Worm (Caenorhabditis elegans) whole organism, early embryonic: ENCODE data around the gene sox-4.

ENCODE experiments used
- B0310.2 ChIP-seq: sonication (generic microtip); optimal IDR thresholded peaks from 2 replicates; lab custom pipeline; 2016; ENCODE audit warnings: mild to moderate bottlenecking, missing genetic modification characterization, missing compliant biosample characterization
- F13C5.2 ChIP-seq: sonication (generic microtip); optimal IDR thresholded peaks from 2 replicates; lab custom pipeline; 2017; ENCODE audit warnings: mild to moderate bottlenecking, missing genetic modification characterization, inconsistent platforms, missing compliant biosample characterization
- aly-1 ChIP-seq: sonication (generic microtip); optimal IDR thresholded peaks from 2 replicates; lab custom pipeline; 2016; ENCODE audit warnings: missing genetic modification characterization, missing compliant biosample characterization
- ama-1 ChIP-seq: fragments of 150-350 bp; optimal IDR thresholded peaks from 2 replicates; lab custom pipeline; 2014
- ceh-13 ChIP-seq: fragments of 200-800 bp; sonication (Bioruptor generic); optimal IDR thresholded peaks from 2 replicates; lab custom pipeline; 2018; ENCODE audit warnings: mild to moderate bottlenecking, missing genetic modification characterization, missing compliant biosample characterization
- ceh-36 ChIP-seq: sonication (generic microtip); optimal IDR thresholded peaks from 2 replicates; lab custom pipeline; 2016; ENCODE audit warnings: missing genetic modification characterization, inconsistent platforms, missing compliant biosample characterization
- ets-7 ChIP-seq: sonication (generic microtip); optimal IDR thresholded peaks from 2 replicates; lab custom pipeline; 2016; ENCODE audit warnings: missing genotype, missing genetic modification characterization, missing compliant biosample characterization
- flt-1 ChIP-seq: fragments of 200-800 bp; sonication (Bioruptor generic); IDR thresholded peaks from 2 replicates; pipeline ENCODE4 v1.3.6; 2022; ENCODE audit warnings: missing genetic modification characterization, missing compliant biosample characterization
- hmbx-1 ChIP-seq: sonication (generic microtip); optimal IDR thresholded peaks from 2 replicates; lab custom pipeline; 2016; ENCODE audit warnings: mild to moderate bottlenecking, missing genetic modification characterization, missing compliant biosample characterization
- hmg-4 ChIP-seq: fragments of 200-800 bp; sonication (Bioruptor generic); optimal IDR thresholded peaks from 2 replicates; lab custom pipeline; 2018; ENCODE audit warnings: mild to moderate bottlenecking, missing genetic modification characterization, missing compliant biosample characterization
- hnd-1 ChIP-seq: sonication (generic microtip); optimal IDR thresholded peaks from 2 replicates; lab custom pipeline; 2016; ENCODE audit warnings: missing genetic modification characterization, missing compliant biosample characterization
- pes-1 ChIP-seq: fragments of 200-800 bp; sonication (Bioruptor generic); IDR thresholded peaks from 2 replicates; pipeline ENCODE4 v1.3.6; 2022; ENCODE audit warnings: missing genetic modification reagents, missing genetic modification characterization, missing compliant biosample characterization
- scrt-1 ChIP-seq: fragments of 200-800 bp; sonication (Bioruptor generic); IDR thresholded peaks from 2 replicates; pipeline ENCODE4 v1.3.6; 2022; ENCODE audit warnings: missing genetic modification characterization, missing compliant biosample characterization
- sea-1 ChIP-seq: fragments of 200-800 bp; sonication (Bioruptor generic); conservative IDR thresholded peaks from 2 replicates; pipeline ENCODE4 v1.3.6; 2022; ENCODE audit warnings: missing genetic modification characterization, missing compliant biosample characterization
- tbx-11 ChIP-seq: fragments of 200-800 bp; sonication (Bioruptor generic); IDR thresholded peaks from 2 replicates; pipeline ENCODE4 v1.3.6; 2022; ENCODE audit warnings: missing genetic modification characterization, missing compliant biosample characterization
- tbx-37 ChIP-seq: fragments of 200-800 bp; sonication (Bioruptor generic); conservative IDR thresholded peaks from 2 replicates; pipeline ENCODE4 v1.3.6; 2022; ENCODE audit warnings: missing genetic modification reagents, missing genetic modification characterization, missing compliant biosample characterization
- tra-4 ChIP-seq: sonication (generic microtip); optimal IDR thresholded peaks from 2 replicates; lab custom pipeline; 2017; ENCODE audit warnings: missing genetic modification characterization, missing compliant biosample characterization

The sox-4 gene

ce11 chrX:3506556-3506955 is 2.2 kb downstream of the sox-4 start:
- no peak for TF ChIP-seq tra-4
- no peak for TF ChIP-seq B0310.2
- no peak for TF ChIP-seq tbx-37 (GFP tag; lab: Robert Waterston, UW)
- TF ChIP-seq hnd-1 = no peak
- TF ChIP-seq tbx-11 (GFP tag; lab: Robert Waterston, UW) = no peak
- TF ChIP-seq scrt-1 (GFP tag; lab: Robert Waterston, UW) = no peak
- TF ChIP-seq hmg-4 = no peak
- no peak for TF ChIP-seq ets-7
- no peak for TF ChIP-seq ceh-13 (GFP tag; lab: Kevin White, UChicago)

- TF ChIP-seq ceh-36 (no peak), hmbx-1 (tag; lab: Kevin White, UChicago) (no peak), hnd-1 (no peak), tbx-37 (GFP tag; lab: Robert Waterston, UW) (no peak), ets-7 (no peak), ama-1 (lab: Kevin White, UChicago) (no peak), scrt-1 (GFP tag; lab: Robert Waterston, UW) (no peak)
These were observed 3.7 kb downstream of the sox-4 start for ce11 chrX:3505062-3505461.

- TF ChIP-seq tbx-11 (GFP tag; lab: Robert Waterston, UW) = no peak
- no peak for TF ChIP-seq F13C5.2 (tag; lab: Kevin White, UChicago)
- TF ChIP-seq ceh-36 = no peak
- TF ChIP-seq flt-1 (GFP tag; lab: Robert Waterston, UW) = no peak
- no peak for TF ChIP-seq scrt-1 (GFP tag; lab: Robert Waterston, UW)
- no peak for TF ChIP-seq sea-1
- no peak for TF ChIP-seq aly-1 (tag; lab: Kevin White, UChicago)
- TF ChIP-seq hnd-1 = no peak
These were observed 5.8 kb downstream of the sox-4 start for ce11 chrX:3503025-3503424.

- TF ChIP-seq ceh-13 (GFP tag; lab: Kevin White, UChicago) = no peak
- no peak for TF ChIP-seq flt-1 (GFP tag; lab: Robert Waterston, UW)
- no peak for TF ChIP-seq ceh-36
- no peak for TF ChIP-seq hnd-1
- TF ChIP-seq tbx-11 (GFP tag; lab: Robert Waterston, UW) = no peak
- no peak for TF ChIP-seq ets-7
- TF ChIP-seq B0310.2 = no peak
- TF ChIP-seq scrt-1 (GFP tag; lab: Robert Waterston, UW) = no peak
- no peak for TF ChIP-seq pes-1 (GFP tag; lab: Robert Waterston, UW)
- no peak for TF ChIP-seq hmg-4
- TF ChIP-seq hmbx-1 (tag; lab: Kevin White, UChicago) = no peak
These were observed 7.9 kb downstream of the sox-4 start for ce11 chrX:3500903-3501302.

ce11 chrX:3500357-3500756 is 8.4 kb downstream of the sox-4 start:
- TF ChIP-seq B0310.2 = no peak
- TF ChIP-seq hmg-4 = no peak
- no peak for TF ChIP-seq F13C5.2 (tag; lab: Kevin White, UChicago)

- TF ChIP-seq hmg-4 (no peak), sea-1 (no peak), F13C5.2 (tag; lab: Kevin White, UChicago) (no peak), B0310.2 (no peak), ceh-36 (no peak), tbx-37 (GFP tag; lab: Robert Waterston, UW) (no peak), hnd-1 (no peak), tbx-11 (GFP tag; lab: Robert Waterston, UW) (no peak), pes-1 (GFP tag; lab: Robert Waterston, UW) (no peak), ets-7 (no peak), tra-4 (no peak), ama-1 (lab: Kevin White, UChicago) (no peak)
These were observed 8.9 kb downstream of the sox-4 start for ce11 chrX:3499867-3500266.

ce11 chrX:3498953-3499352 is 9.9 kb downstream of the sox-4 start, which contains the start of gene C12D12.1:
Gene C12D12.1 (plus strand): TSS chrX:3499253.
- TF ChIP-seq B0310.2 = no peak
- TF ChIP-seq tbx-37 (GFP tag; lab: Robert Waterston, UW) = no peak
- no peak for TF ChIP-seq hmbx-1 (tag; lab: Kevin White, UChicago)
- TF ChIP-seq scrt-1 (GFP tag; lab: Robert Waterston, UW) = no peak
- TF ChIP-seq aly-1 (tag; lab: Kevin White, UChicago) = no peak
- TF ChIP-seq flt-1 (GFP tag; lab: Robert Waterston, UW) = no peak
- no peak for TF ChIP-seq ceh-36
- no peak for TF ChIP-seq ceh-13 (GFP tag; lab: Kevin White, UChicago)
- no peak for TF ChIP-seq sea-1
- no peak for TF ChIP-seq hmg-4
- no peak for TF ChIP-seq tbx-11 (GFP tag; lab: Robert Waterston, UW)
- TF ChIP-seq ama-1 (lab: Kevin White, UChicago) = no peak
- TF ChIP-seq F13C5.2 (tag; lab: Kevin White, UChicago) = no peak
- no peak for TF ChIP-seq tra-4
- TF ChIP-seq ets-7 = no peak
- TF ChIP-seq hnd-1 = no peak
- no peak for TF ChIP-seq pes-1 (GFP tag; lab: Robert Waterston, UW)

- no peak for TF ChIP-seq ama-1 (lab: Kevin White, UChicago)
- no peak for TF ChIP-seq tbx-11 (GFP tag; lab: Robert Waterston, UW)
- no peak for TF ChIP-seq ceh-36
- TF ChIP-seq hnd-1 = no peak
- TF ChIP-seq pes-1 (GFP tag; lab: Robert Waterston, UW) = no peak
- no peak for TF ChIP-seq hmbx-1 (tag; lab: Kevin White, UChicago)
- no peak for TF ChIP-seq flt-1 (GFP tag; lab: Robert Waterston, UW)
- TF ChIP-seq tra-4 = no peak
- TF ChIP-seq B0310.2 = no peak
- no peak for TF ChIP-seq aly-1 (tag; lab: Kevin White, UChicago)
- TF ChIP-seq scrt-1 (GFP tag; lab: Robert Waterston, UW) = no peak
- no peak for TF ChIP-seq tbx-37 (GFP tag; lab: Robert Waterston, UW)
- no peak for TF ChIP-seq ceh-13 (GFP tag; lab: Kevin White, UChicago)
- TF ChIP-seq hmg-4 = no peak
- TF ChIP-seq F13C5.2 (tag; lab: Kevin White, UChicago) = no peak
- TF ChIP-seq sea-1 = no peak
- TF ChIP-seq ets-7 = no peak
These were observed 13.0 kb downstream of the sox-4 start, which contains the start of gene glt-1 for ce11 chrX:3495776-3496175. Gene glt-1 (plus strand): TSS chrX:3496026.
